Fruit fly (Drosophila melanogaster): Measurements from ENCODE around the gene HisCl1.
A peak's percentile ranks its signal among the peaks of the same experiment; 100 is the strongest.

HisCl1 gene

DNA sequence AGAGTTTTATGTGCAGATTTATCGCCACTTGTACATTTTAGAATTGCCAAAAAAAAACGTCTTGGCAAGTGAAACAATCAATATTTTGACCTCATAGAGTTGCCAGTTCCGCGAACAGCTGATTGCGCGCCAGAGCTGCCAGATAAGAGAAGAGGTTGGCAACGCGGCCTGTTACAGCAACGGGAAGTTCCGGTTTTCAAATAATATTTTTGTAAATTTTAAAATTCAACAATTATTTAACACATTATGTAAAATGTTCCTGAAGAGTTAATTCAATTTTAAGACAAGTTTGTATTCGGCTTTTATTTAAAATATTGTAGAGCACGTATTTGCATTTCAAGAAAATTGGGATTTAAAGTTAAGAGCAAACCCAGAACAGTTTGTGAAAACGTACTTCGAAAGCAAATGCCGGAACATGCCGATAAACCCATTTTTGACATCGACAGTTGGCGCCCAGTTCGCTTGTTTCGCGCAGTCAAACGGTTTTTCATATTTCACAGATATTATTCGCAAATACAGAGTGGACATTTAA is at the start of gene HisCl1, which contains the start of gene prd1:
TSS of gene HisCl1 (plus strand) at position 482 of the 532 bp plus-strand sequence.
TSS of gene prd1 (minus strand) at position 320 of the 532 bp plus-strand sequence.
- TF ChIP-seq Hr39 (GFP tag; optimal IDR thresholded peaks at IDR 0.05) (no peak), Eip93F (GFP tag; optimal IDR thresholded peaks at IDR 0.05) (no peak), vri (GFP tag; optimal IDR thresholded peaks at IDR 0.05) (no peak), CG6276 (GFP tag; optimal IDR thresholded peaks at IDR 0.05) (no peak), net (GFP tag; optimal IDR thresholded peaks at IDR 0.05) (no peak), CG31627 (GFP tag; optimal IDR thresholded peaks at IDR 0.05) (peak; percentile 70), CG8119 (GFP tag; IDR thresholded peaks at IDR 0.05) (peak; percentile 61), esn (GFP tag; optimal IDR thresholded peaks at IDR 0.05) (peak; percentile 75), lz (GFP tag; optimal IDR thresholded peaks at IDR 0.05) (peak; percentile 80), achi (GFP tag; optimal IDR thresholded peaks at IDR 0.05) (no peak), Hr38 (GFP tag; optimal IDR thresholded peaks at IDR 0.05) (no peak), CG16779 (tag; optimal IDR thresholded peaks at IDR 0.05) (no peak), Hr4 (GFP tag; optimal IDR thresholded peaks at IDR 0.05) (no peak), CG11294 (GFP tag; IDR thresholded peaks at IDR 0.05) (peak; percentile 38; the same call in 1 of the 2 replicates), pdm3 (GFP tag; optimal IDR thresholded peaks at IDR 0.05) (no peak), CG7368 (GFP tag; optimal IDR thresholded peaks at IDR 0.05) (no peak), dac (GFP tag; optimal IDR thresholded peaks at IDR 0.05) (no peak), CG32006 (GFP tag; optimal IDR thresholded peaks at IDR 0.05) (no peak), CG6792 (GFP tag; optimal IDR thresholded peaks at IDR 0.05) (peak; percentile 44), Sox102F (GFP tag; optimal IDR thresholded peaks at IDR 0.05) (no peak), CG34406 (GFP tag; optimal IDR thresholded peaks at IDR 0.05) (no peak), cyc (GFP tag; optimal IDR thresholded peaks at IDR 0.05) (peak; percentile 74), CG10669 (GFP tag; optimal IDR thresholded peaks at IDR 0.05) (peak; percentile 99), CG8632 (GFP tag; optimal IDR thresholded peaks at IDR 0.05) (no peak), dsx (GFP tag; optimal IDR thresholded peaks at IDR 0.05; ENCODE audit: poor library complexity, severe bottlenecking) (no peak), Lpt (GFP tag; optimal IDR thresholded peaks at IDR 0.05) (no peak), CG3919 (GFP tag; optimal IDR thresholded peaks at IDR 0.05) (no peak), salr (GFP tag; optimal IDR thresholded peaks at IDR 0.05) (peak in 1 of 2 experiments; percentile 9), svp (GFP tag) (peak; percentile 99), CG15336 (GFP tag; IDR thresholded peaks at IDR 0.05) (0 out of 2 replicates have a peak, but pooled peaks have one; percentile 30), ss (GFP tag; optimal IDR thresholded peaks at IDR 0.05) (no peak), fd85E (GFP tag; optimal IDR thresholded peaks at IDR 0.05) (no peak), Blimp-1 (GFP tag; optimal IDR thresholded peaks at IDR 0.05) (no peak), Ets21C (GFP tag; optimal IDR thresholded peaks at IDR 0.05) (no peak), fd59A (GFP tag; optimal IDR thresholded peaks at IDR 0.05) (peak; percentile 38), CG10631 (GFP tag; optimal IDR thresholded peaks at IDR 0.05) (no peak), CG6808 (GFP tag; optimal IDR thresholded peaks at IDR 0.05) (no peak), CG11762 (GFP tag; optimal IDR thresholded peaks at IDR 0.05; ENCODE audit: insufficient read depth) (peak; percentile 16), CG9139 (GFP tag; optimal IDR thresholded peaks at IDR 0.05) (no peak), Sox14 (GFP tag; optimal IDR thresholded peaks at IDR 0.05) (peak; percentile 71), OdsH (GFP tag; optimal IDR thresholded peaks at IDR 0.05) (no peak), Met (GFP tag; optimal IDR thresholded peaks at IDR 0.05) (no peak), CG11902 (GFP tag; optimal IDR thresholded peaks at IDR 0.05) (peak; percentile 70), CG6854 (GFP tag; optimal IDR thresholded peaks at IDR 0.05) (peak; percentile 74), CG6163 (GFP tag; IDR thresholded peaks at IDR 0.05) (peak; percentile 57; the same call in 2 of the 3 replicates), CG1621 (tag; optimal IDR thresholded peaks at IDR 0.05) (no peak), CG3032 (tag; optimal IDR thresholded peaks at IDR 0.05) (peak; percentile 70), Eip75B (GFP tag; optimal IDR thresholded peaks at IDR 0.05) (no peak), fkh (GFP tag; optimal IDR thresholded peaks at IDR 0.05) (no peak), eg (GFP tag; IDR thresholded peaks at IDR 0.05) (peak; percentile 71; the same call in 2 of the 3 replicates), Gug (GFP tag; IDR thresholded peaks at IDR 0.05) (peak; percentile 60), Sox15 (GFP tag; optimal IDR thresholded peaks at IDR 0.05) (peak; percentile 65)

Data from whole organism, prepupa.